Fruit fly (Drosophila melanogaster): Measurements from ENCODE around the gene CG34241.

Gene CG34241

DNA sequence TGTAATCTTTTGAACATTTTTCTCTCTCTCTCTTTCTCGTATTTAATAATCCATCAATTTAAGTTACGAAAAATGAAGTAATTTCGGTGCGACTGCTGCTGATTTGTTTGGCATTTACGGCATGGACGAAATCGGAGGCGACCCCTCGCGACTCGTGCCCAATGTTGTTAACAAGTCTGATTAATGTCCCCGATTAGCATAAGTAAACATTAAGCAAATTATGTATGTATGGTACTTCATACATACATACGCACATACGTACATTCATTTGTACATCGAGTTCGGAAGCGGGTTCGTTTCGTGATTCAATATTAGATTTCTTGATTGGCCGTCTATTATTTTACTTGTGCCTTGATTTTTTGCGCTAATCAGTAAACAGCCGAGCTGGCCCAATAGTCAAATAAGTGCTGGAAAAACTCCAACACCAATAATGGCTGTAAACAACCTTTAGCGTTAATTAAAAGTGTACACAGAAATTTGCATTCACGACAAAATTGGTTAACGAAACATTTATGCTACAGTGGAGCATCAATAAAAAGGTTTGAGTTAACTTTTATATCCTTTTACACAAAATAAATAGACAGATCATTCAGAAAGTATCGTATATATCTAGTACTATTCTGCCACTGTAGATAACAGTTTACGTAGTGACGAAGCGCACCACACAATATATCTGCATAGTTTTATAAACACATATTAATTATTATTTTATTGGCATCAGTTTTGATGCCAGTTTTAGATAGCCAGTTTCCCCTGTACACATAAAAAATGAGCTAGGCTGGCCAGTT, 36.7 kb upstream of the CG34241 start (continued):
- no peak for TF ChIP-seq cas (GFP tag; IDR thresholded peaks at IDR 0.05)
- TF ChIP-seq hbn (GFP tag; IDR thresholded peaks at IDR 0.05; ENCODE audit: partially characterized antibody): no peak
- peak; percentile 34 for TF ChIP-seq CG10147 (GFP tag; optimal IDR thresholded peaks at IDR 0.05)
- no peak for TF ChIP-seq sna (GFP tag; IDR thresholded peaks at IDR 0.05; ENCODE audit: partially characterized antibody)
- peak; percentile 52; the same call in 1 of the 2 replicates for TF ChIP-seq CG6689 (GFP tag; IDR thresholded peaks at IDR 0.05)
- TF ChIP-seq H15 (GFP tag; IDR thresholded peaks at IDR 0.05): 0 out of 3 replicates have a peak, but pooled peaks have one; percentile 34
- peak; percentile 33 to 45 for TF ChIP-seq Pdp1 (GFP tag; optimal IDR thresholded peaks at IDR 0.05)
- TF ChIP-seq CG1792 (GFP tag; optimal IDR thresholded peaks at IDR 0.05): peak; percentile 59
- peak; percentile 74 for TF ChIP-seq al (GFP tag; IDR thresholded peaks at IDR 0.05)
- no peak for TF ChIP-seq CG10431 (GFP tag; optimal IDR thresholded peaks at IDR 0.05)
- no peak; the same call in 1 of the 2 replicates for TF ChIP-seq dimm (GFP tag; IDR thresholded peaks at IDR 0.05)
- no peak for TF ChIP-seq CG10462 (GFP tag; optimal IDR thresholded peaks at IDR 0.05)
- no peak for TF ChIP-seq CG3995 (GFP tag; optimal IDR thresholded peaks at IDR 0.05)
- no peak for TF ChIP-seq CG6175 (GFP tag; IDR thresholded peaks at IDR 0.05)
- no peak for TF ChIP-seq Vsx1 (GFP tag; optimal IDR thresholded peaks at IDR 0.05)
- TF ChIP-seq CG2712 (tag; optimal IDR thresholded peaks at IDR 0.05): peak; percentile 49
- TF ChIP-seq MBD-R2 (GFP tag; IDR thresholded peaks at IDR 0.05): peak; percentile 45; the same call in 1 of the 2 replicates
- TF ChIP-seq CG10565 (GFP tag; optimal IDR thresholded peaks at IDR 0.05): no peak
- peak; percentile 50 for TF ChIP-seq CG12219 (GFP tag; optimal IDR thresholded peaks at IDR 0.05)
- peak; percentile 66 for TF ChIP-seq Xbp1 (GFP tag; optimal IDR thresholded peaks at IDR 0.05)
- TF ChIP-seq ab (GFP tag; optimal IDR thresholded peaks at IDR 0.05): peak; percentile 8
- TF ChIP-seq CG33213 (GFP tag; optimal IDR thresholded peaks at IDR 0.05): peak; percentile 11
- TF ChIP-seq bab2 (GFP tag; optimal IDR thresholded peaks at IDR 0.05): peak; percentile 43
- TF ChIP-seq hb (GFP tag; IDR thresholded peaks at IDR 0.05; ENCODE audit: partially characterized antibody): no peak
- TF ChIP-seq pzg (GFP tag; optimal IDR thresholded peaks at IDR 0.05): no peak
- TF ChIP-seq Ets97D (GFP tag; optimal IDR thresholded peaks at IDR 0.05): no peak
- TF ChIP-seq Hey (tag; optimal IDR thresholded peaks at IDR 0.05): peak; percentile 45
- TF ChIP-seq ttk (GFP tag; IDR thresholded peaks at IDR 0.05): peak; percentile 50; the same call in 1 of the 2 replicates
- no peak for TF ChIP-seq tin (GFP tag; optimal IDR thresholded peaks at IDR 0.05)
- TF ChIP-seq nom (GFP tag; optimal IDR thresholded peaks at IDR 0.05): no peak
- TF ChIP-seq CG3281 (GFP tag; optimal IDR thresholded peaks at IDR 0.05): peak; percentile 74
- TF ChIP-seq Six4 (GFP tag; optimal IDR thresholded peaks at IDR 0.05): no peak
- no peak for TF ChIP-seq CG4282 (GFP tag; optimal IDR thresholded peaks at IDR 0.05)
- peak; percentile 74 for TF ChIP-seq CG13424 (tag; optimal IDR thresholded peaks at IDR 0.05)
- no peak for TF ChIP-seq grn (GFP tag; optimal IDR thresholded peaks at IDR 0.05)
- TF ChIP-seq Tbp (GFP tag; optimal IDR thresholded peaks at IDR 0.05): no peak
- peak; percentile 22 for TF ChIP-seq CTCF (GFP tag; optimal IDR thresholded peaks at IDR 0.05)
- TF ChIP-seq CG12299 (tag; optimal IDR thresholded peaks at IDR 0.05): no peak
- no peak for TF ChIP-seq Bgb (GFP tag; IDR thresholded peaks at IDR 0.05; ENCODE audit: partially characterized antibody)
- TF ChIP-seq CG6272 (GFP tag; IDR thresholded peaks at IDR 0.05): peak; percentile 25; the same call in 1 of the 2 replicates
- TF ChIP-seq gcm (GFP tag; optimal IDR thresholded peaks at IDR 0.05): no peak
- TF ChIP-seq Hr3 (GFP tag; optimal IDR thresholded peaks at IDR 0.05): peak; percentile 45
- TF ChIP-seq CG12769 (tag; optimal IDR thresholded peaks at IDR 0.05): peak; percentile 68
- no peak for TF ChIP-seq h (optimal IDR thresholded peaks at IDR 0.05)
- peak; percentile 75 for TF ChIP-seq sens (GFP tag)
- no peak for TF ChIP-seq repo (GFP tag; optimal IDR thresholded peaks at IDR 0.05)
- TF ChIP-seq mld (GFP tag; IDR thresholded peaks at IDR 0.05; ENCODE audit: partially characterized antibody): no peak
- TF ChIP-seq lab (GFP tag; optimal IDR thresholded peaks at IDR 0.05): peak; percentile 76
- peak; percentile 81; the same call in 2 of the 3 replicates for TF ChIP-seq tgo (GFP tag; IDR thresholded peaks at IDR 0.05)
- peak; percentile 70; the same call in 2 of the 3 replicates for TF ChIP-seq CG11695 (GFP tag; IDR thresholded peaks at IDR 0.05)
